Worm (Caenorhabditis elegans) whole organism, early embryonic: ENCODE data around the gene srsx-19.

Source experiments
- B0310.2 ChIP-seq: sonication (generic microtip); optimal IDR thresholded peaks from 2 replicates; lab custom pipeline; 2016; ENCODE audit warnings: mild to moderate bottlenecking, missing genetic modification characterization, missing compliant biosample characterization
- F13C5.2 ChIP-seq: sonication (generic microtip); optimal IDR thresholded peaks from 2 replicates; lab custom pipeline; 2017; ENCODE audit warnings: mild to moderate bottlenecking, missing genetic modification characterization, inconsistent platforms, missing compliant biosample characterization
- aly-1 ChIP-seq: sonication (generic microtip); optimal IDR thresholded peaks from 2 replicates; lab custom pipeline; 2016; ENCODE audit warnings: missing genetic modification characterization, missing compliant biosample characterization
- ama-1 ChIP-seq: fragments of 150-350 bp; optimal IDR thresholded peaks from 2 replicates; lab custom pipeline; 2014
- ceh-13 ChIP-seq: fragments of 200-800 bp; sonication (Bioruptor generic); optimal IDR thresholded peaks from 2 replicates; lab custom pipeline; 2018; ENCODE audit warnings: mild to moderate bottlenecking, missing genetic modification characterization, missing compliant biosample characterization
- ceh-36 ChIP-seq: sonication (generic microtip); optimal IDR thresholded peaks from 2 replicates; lab custom pipeline; 2016; ENCODE audit warnings: missing genetic modification characterization, inconsistent platforms, missing compliant biosample characterization
- ets-7 ChIP-seq: sonication (generic microtip); optimal IDR thresholded peaks from 2 replicates; lab custom pipeline; 2016; ENCODE audit warnings: missing genotype, missing genetic modification characterization, missing compliant biosample characterization
- flt-1 ChIP-seq: fragments of 200-800 bp; sonication (Bioruptor generic); IDR thresholded peaks from 2 replicates; pipeline ENCODE4 v1.3.6; 2022; ENCODE audit warnings: missing genetic modification characterization, missing compliant biosample characterization
- hmbx-1 ChIP-seq: sonication (generic microtip); optimal IDR thresholded peaks from 2 replicates; lab custom pipeline; 2016; ENCODE audit warnings: mild to moderate bottlenecking, missing genetic modification characterization, missing compliant biosample characterization
- hnd-1 ChIP-seq: sonication (generic microtip); optimal IDR thresholded peaks from 2 replicates; lab custom pipeline; 2016; ENCODE audit warnings: missing genetic modification characterization, missing compliant biosample characterization
- pes-1 ChIP-seq: fragments of 200-800 bp; sonication (Bioruptor generic); IDR thresholded peaks from 2 replicates; pipeline ENCODE4 v1.3.6; 2022; ENCODE audit warnings: missing genetic modification reagents, missing genetic modification characterization, missing compliant biosample characterization
- scrt-1 ChIP-seq: fragments of 200-800 bp; sonication (Bioruptor generic); IDR thresholded peaks from 2 replicates; pipeline ENCODE4 v1.3.6; 2022; ENCODE audit warnings: missing genetic modification characterization, missing compliant biosample characterization
- sea-1 ChIP-seq: fragments of 200-800 bp; sonication (Bioruptor generic); conservative IDR thresholded peaks from 2 replicates; pipeline ENCODE4 v1.3.6; 2022; ENCODE audit warnings: missing genetic modification characterization, missing compliant biosample characterization
- tbx-11 ChIP-seq: fragments of 200-800 bp; sonication (Bioruptor generic); IDR thresholded peaks from 2 replicates; pipeline ENCODE4 v1.3.6; 2022; ENCODE audit warnings: missing genetic modification characterization, missing compliant biosample characterization
- tbx-37 ChIP-seq: fragments of 200-800 bp; sonication (Bioruptor generic); conservative IDR thresholded peaks from 2 replicates; pipeline ENCODE4 v1.3.6; 2022; ENCODE audit warnings: missing genetic modification reagents, missing genetic modification characterization, missing compliant biosample characterization
- tra-4 ChIP-seq: sonication (generic microtip); optimal IDR thresholded peaks from 2 replicates; lab custom pipeline; 2017; ENCODE audit warnings: missing genetic modification characterization, missing compliant biosample characterization

Gene srsx-19

ce11 chrV:13931952-13932351 lies 44.5 kb downstream of the srsx-19 start:
- TF ChIP-seq pes-1 (GFP tag; lab: Robert Waterston, UW), result no peak

ce11 chrV:13934545-13934944 lies 47.1 kb downstream of the srsx-19 start, which contains the start of gene R10D12.1:
TSS of gene R10D12.1 (minus strand) at chrV:13934645.
- no peak for TF ChIP-seq tra-4
- no peak for TF ChIP-seq sea-1 (GFP tag; lab: Robert Waterston, UW)
- TF ChIP-seq tbx-37, result no peak
- TF ChIP-seq ama-1 (lab: Kevin White, UChicago), result no peak
- TF ChIP-seq ceh-36, result no peak
- TF ChIP-seq tbx-11, result no peak
- TF ChIP-seq scrt-1 (GFP tag; lab: Robert Waterston, UW), result no peak
- TF ChIP-seq pes-1 (GFP tag; lab: Robert Waterston, UW), result no peak
- TF ChIP-seq hmbx-1 (tag; lab: Kevin White, UChicago), result no peak
- no peak for TF ChIP-seq aly-1 (tag; lab: Kevin White, UChicago)
- no peak for TF ChIP-seq ets-7 (tag; lab: Kevin White, UChicago)
- TF ChIP-seq F13C5.2 (tag; lab: Kevin White, UChicago), result no peak
- TF ChIP-seq flt-1, result no peak

- no peak for TF ChIP-seq ama-1 (lab: Kevin White, UChicago)
- no peak for TF ChIP-seq sea-1 (GFP tag; lab: Robert Waterston, UW)
Observed at ce11 chrV:13935423-13935822, 48.0 kb downstream of the srsx-19 start.

ce11 chrV:13936052-13936451 lies 48.6 kb downstream of the srsx-19 start:
- no peak for TF ChIP-seq pes-1 (GFP tag; lab: Robert Waterston, UW)

- TF ChIP-seq F13C5.2 (tag; lab: Kevin White, UChicago), result no peak
- no peak for TF ChIP-seq tra-4
- no peak for TF ChIP-seq pes-1 (GFP tag; lab: Robert Waterston, UW)
- TF ChIP-seq sea-1 (GFP tag; lab: Robert Waterston, UW), result no peak
- TF ChIP-seq tbx-11, result no peak
- TF ChIP-seq ceh-36, result no peak
- TF ChIP-seq ceh-13, result no peak
- TF ChIP-seq hmbx-1 (tag; lab: Kevin White, UChicago), result no peak
- no peak for TF ChIP-seq ets-7 (tag; lab: Kevin White, UChicago)
- no peak for TF ChIP-seq aly-1 (tag; lab: Kevin White, UChicago)
- no peak for TF ChIP-seq tbx-37
- no peak for TF ChIP-seq B0310.2 (tag; lab: Kevin White, UChicago)
- no peak for TF ChIP-seq hnd-1 (tag; lab: Kevin White, UChicago)
- TF ChIP-seq scrt-1 (GFP tag; lab: Robert Waterston, UW), result no peak
- TF ChIP-seq ama-1 (lab: Kevin White, UChicago), result no peak
Observed at ce11 chrV:13936850-13937249, 49.4 kb downstream of the srsx-19 start, which contains the start of gene srw-145. TSS of gene srw-145 (plus strand) at chrV:13937150.
